Fruit fly (Drosophila melanogaster) Kc167 (cell line): ENCODE measurements around the gene CG5946.

Experiments used
- Myc ChIP-seq: fragments of >200 bp; optimal IDR thresholded peaks from 2 replicates; lab custom pipeline; 2017; ENCODE audit warnings: missing external identifiers
- psq ChIP-seq: fragments of >200 bp; optimal IDR thresholded peaks from 2 replicates; lab custom pipeline; 2017; ENCODE audit warnings: missing external identifiers

DNA sequence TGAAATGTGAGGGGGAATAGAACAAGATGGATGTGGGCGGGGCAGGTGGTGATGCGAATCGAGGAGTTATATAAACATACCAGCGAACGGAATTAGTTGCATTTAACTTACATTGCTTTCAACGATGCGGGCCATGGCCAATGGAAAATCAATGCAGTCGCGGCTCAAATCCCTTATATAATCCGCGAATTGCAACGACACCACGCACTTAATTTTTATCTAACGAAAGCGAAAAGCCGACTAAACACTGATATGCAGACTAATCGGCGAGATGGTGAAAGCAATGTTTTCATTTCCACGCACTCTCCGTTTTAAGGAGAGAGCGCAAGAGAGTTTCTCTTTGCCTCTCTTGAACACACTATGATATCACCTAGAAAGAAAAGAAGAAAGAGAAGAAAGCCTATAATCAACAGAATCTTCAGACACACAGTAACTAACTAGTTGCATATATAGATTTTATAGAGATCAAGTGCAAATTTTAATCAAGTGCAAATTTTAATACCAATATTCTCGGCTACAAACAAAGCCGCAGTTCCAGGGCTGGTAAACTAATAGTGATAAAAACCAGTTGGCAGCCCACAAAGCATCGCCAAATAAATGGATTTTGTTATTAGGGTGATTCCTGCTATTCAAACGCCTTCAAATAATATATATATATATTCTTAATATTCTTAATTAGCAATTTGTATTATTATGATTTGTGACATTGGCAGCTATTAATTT, at the start of gene CG5946, which contains the start of gene CG11597:
- no peak for TF ChIP-seq Myc
- TF ChIP-seq psq (lab: Kevin White, UChicago) = no peak
